Worm (Caenorhabditis elegans): ENCODE measurements around the gene C15B12.8.

C15B12.8 gene

ce11 chrX:6473698-6474314, at the start of gene C15B12.8, which contains the start of gene C15B12.4:
Gene C15B12.8 (plus strand): TSS chrX:6474264.
Gene C15B12.4 (minus strand): TSS chrX:6473748.
- TF ChIP-seq F57C9.4 (tag; optimal IDR thresholded peaks at IDR 0.05) = no peak
- no peak for TF ChIP-seq chd-7 (tag; optimal IDR thresholded peaks at IDR 0.05)
- no peak for TF ChIP-seq dox-1 (GFP tag; IDR thresholded peaks at IDR 0.05)
- no peak for TF ChIP-seq F37B4.10 (GFP tag; IDR thresholded peaks at IDR 0.05)
- TF ChIP-seq K11D2.4 (GFP tag; IDR thresholded peaks at IDR 0.05) = no peak
- no peak for TF ChIP-seq ets-4 (GFP tag; optimal IDR thresholded peaks at IDR 0.05)
- no peak for TF ChIP-seq mes-4 (tag; optimal IDR thresholded peaks at IDR 0.05)
- TF ChIP-seq madf-10 (tag; optimal IDR thresholded peaks at IDR 0.05) = no peak
- no peak for TF ChIP-seq fkh-3 (tag; optimal IDR thresholded peaks at IDR 0.05)
- TF ChIP-seq lsl-1 (GFP tag; optimal IDR thresholded peaks at IDR 0.05) = no peak
- no peak for TF ChIP-seq bed-2 (GFP tag; IDR thresholded peaks at IDR 0.05)
- TF ChIP-seq sdz-38 (tag; optimal IDR thresholded peaks at IDR 0.05) = no peak
- no peak for TF ChIP-seq nhr-27 (tag; optimal IDR thresholded peaks at IDR 0.05)
- TF ChIP-seq him-1 (tag; optimal IDR thresholded peaks at IDR 0.05) = no peak
- TF ChIP-seq egl-18 (GFP tag; IDR thresholded peaks at IDR 0.05) = no peak
- no peak for TF ChIP-seq T07F8.4 (tag; optimal IDR thresholded peaks at IDR 0.05)
- TF ChIP-seq zfh-2 (GFP tag; conservative IDR thresholded peaks at IDR 0.05) = no peak
- TF ChIP-seq cebp-1 (GFP tag; IDR thresholded peaks at IDR 0.05) = no peak
- no peak for TF ChIP-seq cebp-1 (tag; optimal IDR thresholded peaks at IDR 0.05)

ce11 chrX:6427147-6427546, 46.9 kb upstream of the C15B12.8 start:
- TF ChIP-seq F23B12.7 (tag; optimal IDR thresholded peaks at IDR 0.05; ENCODE audit: insufficient read depth) (no peak), madf-10 (tag; optimal IDR thresholded peaks at IDR 0.05) (peak; percentile 11), B0261.1 (tag; optimal IDR thresholded peaks at IDR 0.05) (no peak), hmg-1.2 (GFP tag; IDR thresholded peaks at IDR 0.05) (no peak), ztf-28 (GFP tag; IDR thresholded peaks at IDR 0.05) (no peak), hsf-1 (GFP tag; IDR thresholded peaks at IDR 0.05) (no peak), snpc-4 (GFP tag; optimal IDR thresholded peaks at IDR 0.05) (no peak), snpc-4 (tag; optimal IDR thresholded peaks at IDR 0.05) (no peak), dox-1 (GFP tag; IDR thresholded peaks at IDR 0.05) (peak; percentile 40; the same call in 1 of the 2 replicates), T07F8.4 (tag; optimal IDR thresholded peaks at IDR 0.05) (no peak), pha-4 (tag; optimal IDR thresholded peaks at IDR 0.05) (no peak), snpc-1.1 (tag; optimal IDR thresholded peaks at IDR 0.05; ENCODE audit: insufficient read depth) (no peak), F52B5.7 (tag; optimal IDR thresholded peaks at IDR 0.05) (no peak), egrh-3 (GFP tag; IDR thresholded peaks at IDR 0.05) (no peak), mel-28 (tag; optimal IDR thresholded peaks at IDR 0.05; ENCODE audit: borderline replicate concordance) (no peak), nhr-120 (GFP tag; IDR thresholded peaks at IDR 0.05) (no peak), aptf-2 (GFP tag; conservative IDR thresholded peaks at IDR 0.05) (no peak), ceh-27 (GFP tag; optimal IDR thresholded peaks at IDR 0.05) (no peak), somi-1 (GFP tag; optimal IDR thresholded peaks at IDR 0.05) (no peak), nhr-80 (tag; optimal IDR thresholded peaks at IDR 0.05) (peak; percentile 97), madf-6 (GFP tag; IDR thresholded peaks at IDR 0.05) (no peak), lin-26 (GFP tag; IDR thresholded peaks at IDR 0.05) (no peak), ccch-3 (GFP tag; optimal IDR thresholded peaks at IDR 0.05) (no peak), fkh-3 (tag; optimal IDR thresholded peaks at IDR 0.05) (no peak), unc-130 (GFP tag; optimal IDR thresholded peaks at IDR 0.05) (no peak), Y56A3A.18 (GFP tag; IDR thresholded peaks at IDR 0.05) (no peak), nhr-27 (tag; optimal IDR thresholded peaks at IDR 0.05) (no peak), ets-4 (GFP tag; optimal IDR thresholded peaks at IDR 0.05) (peak; percentile 37), ztf-25 (GFP tag; IDR thresholded peaks at IDR 0.05) (0 out of 2 replicates have a peak, but pooled peaks have one; percentile 9), atf-7 (tag; optimal IDR thresholded peaks at IDR 0.05) (no peak), efl-1 (GFP tag; optimal IDR thresholded peaks at IDR 0.05) (no peak), rcor-1 (GFP tag; IDR thresholded peaks at IDR 0.05) (no peak), cebp-2 (GFP tag; IDR thresholded peaks at IDR 0.05) (no peak), B0019.2 (GFP tag; conservative IDR thresholded peaks at IDR 0.05) (no peak), ztf-22 (GFP tag; optimal IDR thresholded peaks at IDR 0.05) (no peak)

All from whole organism, young adult.